Fruit fly (Drosophila melanogaster) whole organism, embryonic: ENCODE measurements around the gene Fbp1.

ENCODE experiments used
- Adf1 ChIP-seq: fragments of 200-800 bp; sonication (Bioruptor generic); IDR thresholded peaks from 2 replicates; pipeline ENCODE4 v1.3.6; 2022; ENCODE audit warnings: missing biosample characterization, missing genetic modification characterization
- Bdp1 ChIP-seq: fragments of 200-800 bp; sonication (Bioruptor generic); optimal IDR thresholded peaks from 3 replicates; lab custom pipeline; 2016; ENCODE audit warnings: missing biosample characterization, missing genetic modification characterization
- CG11504 ChIP-seq: fragments of 200-800 bp; sonication (Bioruptor generic); optimal IDR thresholded peaks from 3 replicates; lab custom pipeline; 2019; ENCODE audit warnings: missing biosample characterization, mild to moderate bottlenecking, missing genetic modification characterization, moderate library complexity
- CG13296 ChIP-seq: fragments of 200-800 bp; sonication (Bioruptor generic); optimal IDR thresholded peaks from 3 replicates; lab custom pipeline; 2018; ENCODE audit warnings: missing biosample characterization, mild to moderate bottlenecking, missing genetic modification characterization
- CG13424 ChIP-seq: fragments of 200-800 bp; sonication (Bioruptor generic); optimal IDR thresholded peaks from 2 replicates; lab custom pipeline; 2019; ENCODE audit warnings: missing biosample characterization, mild to moderate bottlenecking, missing genetic modification characterization, moderate library complexity
- CG1602 ChIP-seq: fragments of 200-800 bp; sonication (Bioruptor generic); optimal IDR thresholded peaks from 3 replicates; lab custom pipeline; 2016; ENCODE audit warnings: missing biosample characterization, missing genetic modification characterization
- CG17328 ChIP-seq: fragments of 200-800 bp; sonication (Bioruptor generic); IDR thresholded peaks from 2 replicates; pipeline ENCODE4 v1.3.6; 2022; ENCODE audit warnings: missing biosample characterization, missing genetic modification characterization
- CG17568 ChIP-seq: fragments of 200-800 bp; sonication (Bioruptor generic); optimal IDR thresholded peaks from 2 replicates; lab custom pipeline; 2018; ENCODE audit warnings: missing biosample characterization, mild to moderate bottlenecking, missing genetic modification characterization, moderate library complexity
- CG1792 ChIP-seq: fragments of 200-800 bp; sonication (Bioruptor generic); optimal IDR thresholded peaks from 2 replicates; lab custom pipeline; 2016; ENCODE audit warnings: missing biosample characterization, missing genetic modification characterization
- CG2116 ChIP-seq: fragments of 200-800 bp; sonication (Bioruptor generic); optimal IDR thresholded peaks from 3 replicates; lab custom pipeline; 2018; ENCODE audit warnings: missing biosample characterization, mild to moderate bottlenecking, missing genetic modification characterization
- CG2889 ChIP-seq: fragments of 200-800 bp; sonication (Bioruptor generic); IDR thresholded peaks from 3 replicates; pipeline ENCODE4 v1.3.6; 2022; ENCODE audit warnings: missing biosample characterization, missing genetic modification characterization
- CG32532 ChIP-seq: fragments of 200-800 bp; sonication (Bioruptor generic); IDR thresholded peaks from 2 replicates; pipeline ENCODE4 v1.3.6; 2022; ENCODE audit warnings: missing biosample characterization, missing genetic modification characterization
- CG33557 ChIP-seq: fragments of 200-800 bp; sonication (Bioruptor generic); optimal IDR thresholded peaks from 2 replicates; lab custom pipeline; 2019; ENCODE audit warnings: missing biosample characterization, mild to moderate bottlenecking, missing genetic modification characterization, moderate library complexity
- CG3995 ChIP-seq: fragments of 200-800 bp; sonication (Bioruptor generic); optimal IDR thresholded peaks from 3 replicates; lab custom pipeline; 2016; ENCODE audit warnings: missing biosample characterization, missing genetic modification characterization
- CG4730 ChIP-seq: fragments of 200-800 bp; sonication (Bioruptor generic); IDR thresholded peaks from 2 replicates; pipeline ENCODE4 v1.3.6; 2022; ENCODE audit warnings: missing biosample characterization, missing genetic modification characterization
- CG6765 ChIP-seq: fragments of 200-800 bp; sonication (Bioruptor generic); optimal IDR thresholded peaks from 3 replicates; lab custom pipeline; 2017; ENCODE audit warnings: missing biosample characterization, mild to moderate bottlenecking, missing genetic modification characterization
- CG7786 ChIP-seq: fragments of 200-800 bp; sonication (Bioruptor generic); optimal IDR thresholded peaks from 2 replicates; lab custom pipeline; 2016; ENCODE audit warnings: missing biosample characterization, missing genetic modification characterization
- CG8388 ChIP-seq: fragments of 200-800 bp; sonication (Bioruptor generic); optimal IDR thresholded peaks from 2 replicates; lab custom pipeline; 2019; ENCODE audit warnings: missing biosample characterization, mild to moderate bottlenecking, missing genetic modification characterization, moderate library complexity
- CG9932 ChIP-seq: fragments of 200-800 bp; sonication (Bioruptor generic); IDR thresholded peaks from 2 replicates; pipeline ENCODE4 v1.3.6; 2022; ENCODE audit warnings: missing biosample characterization, missing genetic modification characterization
- CHES-1-like ChIP-seq: fragments of 200-800 bp; sonication (Bioruptor generic); optimal IDR thresholded peaks from 2 replicates; lab custom pipeline; 2016; ENCODE audit warnings: missing biosample characterization, missing genetic modification characterization
- Dbx ChIP-seq: fragments of 200-800 bp; sonication (Bioruptor generic); IDR thresholded peaks from 3 replicates; pipeline ENCODE4 v1.3.6; 2022; ENCODE audit warnings: missing biosample characterization, missing genetic modification characterization
- HLH3B ChIP-seq: fragments of 200-800 bp; sonication (Bioruptor generic); IDR thresholded peaks from 2 replicates; pipeline ENCODE4 v1.3.6; 2022; ENCODE audit warnings: missing biosample characterization, missing genetic modification characterization
- Lhr ChIP-seq: fragments of 200-800 bp; sonication (Bioruptor generic); optimal IDR thresholded peaks from 3 replicates; lab custom pipeline; 2017; ENCODE audit warnings: mild to moderate bottlenecking, missing biosample characterization, missing genetic modification reagents, missing genetic modification characterization
- MBD-R2 ChIP-seq: fragments of 200-800 bp; sonication (Bioruptor generic); IDR thresholded peaks from 2 replicates; pipeline ENCODE4 v1.3.6; 2022; ENCODE audit warnings: missing biosample characterization, missing genetic modification characterization
- MTF-1 ChIP-seq: fragments of 200-800 bp; sonication (Bioruptor generic); optimal IDR thresholded peaks from 2 replicates; lab custom pipeline; 2018; ENCODE audit warnings: missing biosample characterization, mild to moderate bottlenecking, missing genetic modification characterization, borderline replicate concordance
- Max ChIP-seq: fragments of 200-800 bp; sonication (Bioruptor generic); optimal IDR thresholded peaks from 2 replicates; lab custom pipeline; 2016; ENCODE audit warnings: missing biosample characterization, mild to moderate bottlenecking, missing genetic modification characterization
- Mes4 ChIP-seq: fragments of 200-800 bp; sonication (Bioruptor generic); optimal IDR thresholded peaks from 2 replicates; lab custom pipeline; 2016; ENCODE audit warnings: missing biosample characterization, missing genetic modification characterization
- NC2α ChIP-seq: fragments of 200-800 bp; sonication (Bioruptor generic); optimal IDR thresholded peaks from 2 replicates; lab custom pipeline; 2016; ENCODE audit warnings: missing biosample characterization, missing genetic modification characterization
- Stat92E ChIP-seq, 3 experiments: fragments of >200 bp in 2 of 3; fragments of 200-800 bp in 1 of 3; sonication (Bioruptor generic) in 1 of 3; optimal IDR thresholded peaks; 2 replicates each; lab custom pipeline; 2017 to 2019; ENCODE audit warnings: missing biosample characterization in 3 of 3, missing genetic modification characterization in 3 of 3, mild to moderate bottlenecking in 1 of 3, moderate library complexity in 1 of 3
- Tbp ChIP-seq: fragments of >200 bp; optimal IDR thresholded peaks from 2 replicates; lab custom pipeline; 2018; ENCODE audit warnings: missing biosample characterization, missing genetic modification characterization
- Trl ChIP-seq, 3 experiments: fragments of >200 bp in 2 of 3; fragments of 200-800 bp in 1 of 3; sonication (Bioruptor generic) in 1 of 3; optimal IDR thresholded peaks; 2 replicates in 1 of 3; 3 replicates in 2 of 3; lab custom pipeline; 2016 to 2017; ENCODE audit warnings: missing biosample characterization in 1 of 3, missing genetic modification characterization in 1 of 3
- Xbp1 ChIP-seq: fragments of 200-800 bp; sonication (Bioruptor generic); optimal IDR thresholded peaks from 3 replicates; lab custom pipeline; 2016; ENCODE audit warnings: missing biosample characterization, mild to moderate bottlenecking, missing genetic modification characterization
- amos ChIP-seq: fragments of 200-800 bp; sonication (Bioruptor generic); IDR thresholded peaks from 2 replicates; pipeline ENCODE4 v1.3.6; 2022; ENCODE audit warnings: missing biosample characterization, missing genetic modification characterization; ENCODE audit not compliant: partially characterized antibody
- caup ChIP-seq: fragments of 200-800 bp; sonication (Bioruptor generic); optimal IDR thresholded peaks from 3 replicates; lab custom pipeline; 2017; ENCODE audit warnings: missing biosample characterization, mild to moderate bottlenecking, missing genetic modification characterization, moderate library complexity; ENCODE audit not compliant: severe bottlenecking
- chn ChIP-seq: fragments of 200-800 bp; sonication (Bioruptor generic); optimal IDR thresholded peaks from 2 replicates; lab custom pipeline; 2016; ENCODE audit warnings: missing biosample characterization, missing genetic modification characterization
- ems ChIP-seq: fragments of 200-800 bp; sonication (Bioruptor generic); optimal IDR thresholded peaks from 3 replicates; lab custom pipeline; 2016; ENCODE audit warnings: missing biosample characterization, missing genetic modification characterization
- eyg ChIP-seq: fragments of 200-800 bp; sonication (Bioruptor generic); optimal IDR thresholded peaks from 3 replicates; lab custom pipeline; 2016; ENCODE audit warnings: missing biosample characterization, missing genetic modification characterization
- fd3F ChIP-seq: fragments of 200-800 bp; sonication (Bioruptor generic); optimal IDR thresholded peaks from 2 replicates; lab custom pipeline; 2018; ENCODE audit warnings: missing biosample characterization, mild to moderate bottlenecking, missing genetic modification characterization, moderate library complexity
- gcm ChIP-seq: fragments of 200-800 bp; sonication (Bioruptor generic); optimal IDR thresholded peaks from 2 replicates; lab custom pipeline; 2019; ENCODE audit warnings: missing biosample characterization, mild to moderate bottlenecking, missing genetic modification characterization, moderate library complexity
- insv ChIP-seq, 2 experiments: fragments of 200-800 bp; sonication (Bioruptor generic); optimal IDR thresholded peaks; 3 replicates each; lab custom pipeline; 2016 to 2018; ENCODE audit warnings: missing biosample characterization in 2 of 2, missing genetic modification characterization in 2 of 2
- jumu ChIP-seq: fragments of 200-800 bp; sonication (Bioruptor generic); optimal IDR thresholded peaks from 3 replicates; lab custom pipeline; 2016; ENCODE audit warnings: missing biosample characterization, missing genetic modification characterization
- otp ChIP-seq: fragments of 200-800 bp; sonication (Bioruptor generic); IDR thresholded peaks from 3 replicates; pipeline ENCODE4, ENCODE4 v1.3.6; 2022; ENCODE audit warnings: missing biosample characterization, missing genetic modification characterization
- prd ChIP-seq, 3 experiments: fragments of >200 bp in 2 of 3; fragments of 200-800 bp in 1 of 3; sonication (Bioruptor generic) in 1 of 3; optimal IDR thresholded peaks in 2 of 3; IDR thresholded peaks in 1 of 3; 2 replicates in 2 of 3; 3 replicates in 1 of 3; pipeline versions ENCODE4 v1.3.6 to Lab custom; 2017 to 2022; ENCODE audit warnings: missing biosample characterization in 1 of 3, missing genetic modification characterization in 1 of 3
- pum ChIP-seq: fragments of 200-800 bp; sonication (Bioruptor generic); optimal IDR thresholded peaks from 2 replicates; lab custom pipeline; 2016; ENCODE audit warnings: missing biosample characterization, missing genetic modification characterization
- row ChIP-seq: fragments of 200-800 bp; sonication (Bioruptor generic); IDR thresholded peaks from 3 replicates; pipeline ENCODE4 v1.3.6; 2022; ENCODE audit warnings: missing biosample characterization, missing genetic modification characterization
- run ChIP-seq: fragments of 200-800 bp; sonication (Bioruptor generic); optimal IDR thresholded peaks from 3 replicates; lab custom pipeline; 2018; ENCODE audit warnings: missing biosample characterization, mild to moderate bottlenecking, missing genetic modification characterization
- salm ChIP-seq: fragments of 200-800 bp; sonication (Bioruptor generic); optimal IDR thresholded peaks from 2 replicates; lab custom pipeline; 2018; ENCODE audit warnings: missing biosample characterization, mild to moderate bottlenecking, missing genetic modification characterization
- seq ChIP-seq: fragments of 200-800 bp; sonication (Bioruptor generic); IDR thresholded peaks from 2 replicates; pipeline ENCODE4 v1.3.6; 2022; ENCODE audit warnings: missing biosample characterization, missing genetic modification characterization
- sima ChIP-seq: fragments of 200-800 bp; sonication (Bioruptor generic); optimal IDR thresholded peaks from 2 replicates; lab custom pipeline; 2016; ENCODE audit warnings: missing biosample characterization, missing genetic modification characterization
- twi ChIP-seq: fragments of 200-800 bp; optimal IDR thresholded peaks from 2 replicates; lab custom pipeline; 2019; ENCODE audit warnings: missing biosample characterization, mild to moderate bottlenecking, missing genetic modification characterization, moderate library complexity

The Fbp1 gene

dm6 chr3L:14056816-14057215 lies 41.0 kb downstream of the Fbp1 start (continued):
- no peak for TF ChIP-seq Xbp1 (GFP tag; lab: Kevin White, UChicago)
- no peak for TF ChIP-seq pum (GFP tag; lab: Kevin White, UChicago)
- TF ChIP-seq CG32532: no peak
- no peak for TF ChIP-seq fd3F (GFP tag; lab: Kevin White, UChicago)
- TF ChIP-seq Bdp1 (GFP tag; lab: Kevin White, UChicago): no peak
- TF ChIP-seq gcm (GFP tag; lab: Kevin White, UChicago): no peak
- no peak for TF ChIP-seq CG2889
- peak; percentile 33; the same call in 1 of the 3 replicates for TF ChIP-seq Dbx (GFP tag; lab: Robert Waterston, UW)
- no peak for TF ChIP-seq salm
- no peak for TF ChIP-seq CHES-1-like (GFP tag; lab: Kevin White, UChicago)
- TF ChIP-seq MBD-R2 (GFP tag; lab: Robert Waterston, UW): no peak
- TF ChIP-seq sima (GFP tag; lab: Kevin White, UChicago): no peak
- TF ChIP-seq Adf1 (GFP tag; lab: Robert Waterston, UW): peak; percentile 10; the same call in 1 of the 2 replicates
- no peak for TF ChIP-seq chn
- no peak for TF ChIP-seq Stat92E (GFP tag; optimal IDR thresholded peaks at IDR 0.05; lab: Kevin White, UChicago)
- TF ChIP-seq amos: no peak
- 0 out of 3 replicates have a peak, but pooled peaks have one; percentile 13 for TF ChIP-seq otp
- TF ChIP-seq NC2α (GFP tag; lab: Kevin White, UChicago): no peak
- TF ChIP-seq eyg: no peak
- TF ChIP-seq Trl (optimal IDR thresholded peaks at IDR 0.05; lab: Kevin White, UChicago): no peak
- TF ChIP-seq Trl (GFP tag; optimal IDR thresholded peaks at IDR 0.05; lab: Kevin White, UChicago): no peak
- TF ChIP-seq CG17568 (GFP tag; lab: Kevin White, UChicago): no peak
- TF ChIP-seq CG11504: no peak
- no peak for TF ChIP-seq jumu (GFP tag; lab: Kevin White, UChicago)
- no peak for TF ChIP-seq CG6765 (GFP tag; lab: Kevin White, UChicago)
- no peak for TF ChIP-seq CG13424 (tag; lab: Kevin White, UChicago)
- no peak for TF ChIP-seq CG17328 (GFP tag; lab: Robert Waterston, UW)
- TF ChIP-seq CG1602 (GFP tag; lab: Kevin White, UChicago): no peak
- no peak for TF ChIP-seq CG8388
- no peak for TF ChIP-seq Lhr (GFP tag; lab: Kevin White, UChicago)
- TF ChIP-seq row (GFP tag; lab: Robert Waterston, UW): no peak
- no peak for TF ChIP-seq HLH3B
- TF ChIP-seq CG4730: no peak
- no peak for TF ChIP-seq CG1792 (GFP tag; lab: Kevin White, UChicago)
- no peak for TF ChIP-seq caup (GFP tag; lab: Kevin White, UChicago)
- no peak for TF ChIP-seq twi (tag; lab: Kevin White, UChicago)
- TF ChIP-seq CG33557 (GFP tag; lab: Kevin White, UChicago): no peak
- TF ChIP-seq MTF-1 (GFP tag; lab: Kevin White, UChicago): no peak
- TF ChIP-seq Max (GFP tag; lab: Kevin White, UChicago): no peak
- TF ChIP-seq CG3995 (GFP tag; lab: Kevin White, UChicago): no peak
- no peak for TF ChIP-seq CG2116 (GFP tag; lab: Kevin White, UChicago)
- no peak for TF ChIP-seq CG7786 (GFP tag; lab: Kevin White, UChicago)
- no peak for TF ChIP-seq Tbp (GFP tag; lab: Kevin White, UChicago)
- TF ChIP-seq CG13296 (GFP tag; lab: Kevin White, UChicago): no peak
- no peak for TF ChIP-seq seq (GFP tag; lab: Robert Waterston, UW)
- no peak for TF ChIP-seq insv (GFP tag; optimal IDR thresholded peaks at IDR 0.05; lab: Kevin White, UChicago)
- TF ChIP-seq Mes4 (GFP tag; lab: Kevin White, UChicago): no peak
- TF ChIP-seq CG9932: 0 out of 2 replicates have a peak, but pooled peaks have one; percentile 25
- no peak for TF ChIP-seq run (tag; lab: Kevin White, UChicago)
- no peak for TF ChIP-seq prd (optimal IDR thresholded peaks at IDR 0.05; lab: Kevin White, UChicago)
- TF ChIP-seq prd (GFP tag; IDR thresholded peaks at IDR 0.05; lab: Robert Waterston, UW): 0 out of 3 replicates have a peak, but pooled peaks have one; percentile 7
- TF ChIP-seq ems: no peak
